Fruit fly (Drosophila melanogaster) S2 (cell line): ENCODE results near the gene CG8833.

ENCODE experiments used
- CG8478 ChIP-seq: fragments of >200 bp; optimal IDR thresholded peaks from 2 replicates; lab custom pipeline; 2018
- CTCF ChIP-seq, 2 experiments: fragments of >200 bp; optimal IDR thresholded peaks; 2 replicates each; lab custom pipeline; 2018

DNA sequence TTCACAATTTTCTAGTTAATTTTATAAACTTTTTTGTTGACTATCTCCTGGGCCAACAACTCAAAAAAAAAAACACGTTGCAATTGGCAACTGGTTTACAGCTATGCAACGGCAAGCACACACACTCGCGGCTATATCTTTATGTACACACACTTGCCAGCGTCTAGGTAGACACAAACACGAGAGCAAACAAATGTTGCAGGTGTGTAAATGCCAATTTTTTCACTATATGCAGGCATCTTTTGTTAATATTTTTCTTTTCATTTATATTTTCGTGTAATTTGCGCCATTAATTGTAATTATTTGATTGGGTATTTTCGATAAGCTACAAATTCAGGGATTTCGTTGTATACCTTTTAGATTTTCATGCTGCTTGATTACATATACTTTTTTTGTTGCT, 4.2 kb downstream of the CG8833 start:
- TF ChIP-seq CTCF (optimal IDR thresholded peaks at IDR 0.05; lab: Kevin White, UChicago) = no peak
- TF ChIP-seq CG8478 (lab: Kevin White, UChicago) = no peak
